Worm (Caenorhabditis elegans) whole organism, L3 larva: ENCODE measurements around the gene Y54G2A.77.

Experiments used
- aly-2 ChIP-seq: fragments of 150-350 bp; optimal IDR thresholded peaks from 2 replicates; lab custom pipeline; 2014; ENCODE audit warnings: missing biosample characterization, missing genetic modification characterization
- ama-1 ChIP-seq: fragments of 150-350 bp; optimal IDR thresholded peaks from 2 replicates; lab custom pipeline; 2018
- elt-3 ChIP-seq, 3 experiments: fragments of 150-350 bp in 1 of 3; sonication (generic microtip) in 2 of 3; optimal IDR thresholded peaks; 2 replicates in 2 of 3; 4 replicates in 1 of 3; lab custom pipeline; 2014 to 2017; ENCODE audit warnings: missing biosample characterization in 3 of 3, missing genetic modification characterization in 3 of 3
- fkh-10 ChIP-seq: sonication (generic microtip); optimal IDR thresholded peaks from 2 replicates; lab custom pipeline; 2017; ENCODE audit warnings: missing biosample characterization, missing genetic modification reagents, missing genetic modification characterization
- fos-1 ChIP-seq: fragments of 150-350 bp; optimal IDR thresholded peaks from 2 replicates; lab custom pipeline; 2014; ENCODE audit warnings: missing biosample characterization, missing genetic modification characterization
- mml-1 ChIP-seq: fragments of 150-350 bp; sonication (generic microtip); optimal IDR thresholded peaks from 3 replicates; lab custom pipeline; 2014; ENCODE audit warnings: missing biosample characterization, missing genetic modification characterization
- nhr-11 ChIP-seq: fragments of 150-350 bp; optimal IDR thresholded peaks from 2 replicates; lab custom pipeline; 2014; ENCODE audit warnings: missing biosample characterization, missing genetic modification characterization
- nhr-12 ChIP-seq: fragments of 150-350 bp; optimal IDR thresholded peaks from 2 replicates; lab custom pipeline; 2014; ENCODE audit warnings: missing biosample characterization, missing genetic modification characterization
- nhr-25 ChIP-seq: sonication (generic microtip); optimal IDR thresholded peaks from 2 replicates; lab custom pipeline; 2017; ENCODE audit warnings: missing biosample characterization, missing genetic modification characterization
- nhr-28 ChIP-seq: fragments of 150-350 bp; optimal IDR thresholded peaks from 2 replicates; lab custom pipeline; 2014; ENCODE audit warnings: missing biosample characterization, missing genetic modification characterization
- nhr-76 ChIP-seq: fragments of 150-350 bp; sonication (generic microtip); optimal IDR thresholded peaks from 5 replicates; lab custom pipeline; 2014; ENCODE audit warnings: missing biosample characterization, missing genetic modification characterization
- snpc-4 ChIP-seq: fragments of 150-350 bp; optimal IDR thresholded peaks from 2 replicates; lab custom pipeline; 2014; ENCODE audit warnings: missing biosample characterization, missing genetic modification characterization
- unc-62 ChIP-seq: fragments of 150-350 bp; sonication (generic microtip); optimal IDR thresholded peaks from 4 replicates; lab custom pipeline; 2014; ENCODE audit warnings: missing biosample characterization, missing genetic modification reagents, missing genetic modification characterization
- ztf-11 ChIP-seq: fragments of 150-350 bp; optimal IDR thresholded peaks from 2 replicates; lab custom pipeline; 2014; ENCODE audit warnings: missing biosample characterization, missing genetic modification characterization

- TF ChIP-seq unc-62 (GFP tag; lab: Kevin White, UChicago) (no peak), mml-1 (tag; lab: Kevin White, UChicago) (no peak), aly-2 (no peak), nhr-12 (tag; lab: Kevin White, UChicago) (no peak), ztf-11 (tag; lab: Kevin White, UChicago) (no peak), nhr-28 (no peak), elt-3 (tag; optimal IDR thresholded peaks at IDR 0.05; lab: Kevin White, UChicago) (no peak), snpc-4 (tag; lab: Kevin White, UChicago) (no peak), nhr-11 (tag; lab: Kevin White, UChicago) (no peak), nhr-76 (tag; lab: Kevin White, UChicago) (no peak), fkh-10 (GFP tag; lab: Kevin White, UChicago) (no peak), fos-1 (tag; lab: Kevin White, UChicago) (no peak), nhr-25 (tag; lab: Kevin White, UChicago) (no peak), ama-1 (lab: Kevin White, UChicago) (no peak)
These were observed 37.4 kb downstream of the Y54G2A.77 start for ce11 chrIV:2799890-2800289.
